Fruit fly (Drosophila melanogaster) whole organism, embryonic: ENCODE data around the gene Hnf4.

ENCODE experiments used
- Adf1 ChIP-seq: fragments of 200-800 bp; sonication (Bioruptor generic); IDR thresholded peaks from 2 replicates; pipeline ENCODE4 v1.3.6; 2022; ENCODE audit warnings: missing biosample characterization, missing genetic modification characterization
- B-H1 ChIP-seq: fragments of 200-800 bp; sonication (Bioruptor generic); IDR thresholded peaks from 3 replicates; pipeline ENCODE4 v1.3.6; 2022; ENCODE audit warnings: missing biosample characterization, missing genetic modification characterization
- CG10321 ChIP-seq: fragments of 200-800 bp; sonication (Bioruptor generic); IDR thresholded peaks from 2 replicates; pipeline ENCODE4 v1.3.6; 2022; ENCODE audit warnings: missing biosample characterization, missing genetic modification characterization
- CG11093 ChIP-seq: fragments of 200-800 bp; sonication (Bioruptor generic); IDR thresholded peaks from 3 replicates; pipeline ENCODE4 v1.3.6; 2022; ENCODE audit warnings: missing biosample characterization, missing genetic modification characterization
- CG11560 ChIP-seq: fragments of 200-800 bp; sonication (Bioruptor generic); IDR thresholded peaks from 3 replicates; pipeline ENCODE4 v1.3.6; 2022; ENCODE audit warnings: missing biosample characterization, missing genetic modification characterization
- CG11696 ChIP-seq: fragments of 200-800 bp; sonication (Bioruptor generic); IDR thresholded peaks from 2 replicates; pipeline ENCODE4 v1.3.6; 2022; ENCODE audit warnings: missing biosample characterization, missing genetic modification characterization
- CG11723 ChIP-seq: fragments of 200-800 bp; sonication (Bioruptor generic); optimal IDR thresholded peaks from 2 replicates; lab custom pipeline; 2017; ENCODE audit warnings: missing biosample characterization, mild to moderate bottlenecking, missing genetic modification characterization
- CG12391 ChIP-seq: fragments of 200-800 bp; sonication (Bioruptor generic); optimal IDR thresholded peaks from 3 replicates; lab custom pipeline; 2018; ENCODE audit warnings: missing biosample characterization, mild to moderate bottlenecking, missing genetic modification characterization, moderate library complexity
- CG15269 ChIP-seq: fragments of 200-800 bp; sonication (Bioruptor generic); optimal IDR thresholded peaks from 2 replicates; lab custom pipeline; 2018; ENCODE audit warnings: missing biosample characterization, mild to moderate bottlenecking, missing genetic modification characterization, moderate library complexity
- CG15479 ChIP-seq: fragments of 200-800 bp; sonication (Bioruptor generic); optimal IDR thresholded peaks from 3 replicates; lab custom pipeline; 2019; ENCODE audit warnings: missing biosample characterization, mild to moderate bottlenecking, missing genetic modification characterization, moderate library complexity
- CG1602 ChIP-seq: fragments of 200-800 bp; sonication (Bioruptor generic); optimal IDR thresholded peaks from 3 replicates; lab custom pipeline; 2016; ENCODE audit warnings: missing biosample characterization, missing genetic modification characterization
- CG17802 ChIP-seq: fragments of 200-800 bp; sonication (Bioruptor generic); optimal IDR thresholded peaks from 2 replicates; lab custom pipeline; 2018; ENCODE audit warnings: missing biosample characterization, mild to moderate bottlenecking, missing genetic modification characterization, moderate library complexity
- CG18476 ChIP-seq: fragments of 200-800 bp; sonication (Bioruptor generic); optimal IDR thresholded peaks from 2 replicates; lab custom pipeline; 2016; ENCODE audit warnings: missing biosample characterization, mild to moderate bottlenecking, missing genetic modification characterization
- CG18599 ChIP-seq: fragments of 200-800 bp; sonication (Bioruptor generic); optimal IDR thresholded peaks from 3 replicates; lab custom pipeline; 2017; ENCODE audit warnings: missing biosample characterization, missing genetic modification characterization, mild to moderate bottlenecking, moderate library complexity, missing genetic modification reagents
- CG2199 ChIP-seq: fragments of 200-800 bp; sonication (Bioruptor generic); IDR thresholded peaks from 3 replicates; pipeline ENCODE4 v1.3.6; 2022; ENCODE audit warnings: missing biosample characterization, missing genetic modification characterization
- CG2678 ChIP-seq: fragments of 200-800 bp; sonication (Bioruptor generic); optimal IDR thresholded peaks from 3 replicates; lab custom pipeline; 2019; ENCODE audit warnings: missing biosample characterization, mild to moderate bottlenecking, missing genetic modification characterization, moderate library complexity
- CG30403 ChIP-seq: fragments of 200-800 bp; sonication (Bioruptor generic); optimal IDR thresholded peaks from 3 replicates; lab custom pipeline; 2016; ENCODE audit warnings: missing biosample characterization, missing genetic modification characterization
- CG34376 ChIP-seq: fragments of 200-800 bp; sonication (Bioruptor generic); optimal IDR thresholded peaks from 2 replicates; lab custom pipeline; 2018; ENCODE audit warnings: missing biosample characterization, mild to moderate bottlenecking, missing genetic modification characterization
- CG7372 ChIP-seq: fragments of 200-800 bp; sonication (Bioruptor generic); IDR thresholded peaks from 2 replicates; pipeline ENCODE4 v1.3.6; 2022; ENCODE audit warnings: missing biosample characterization, missing genetic modification characterization
- CG9817 ChIP-seq: fragments of 200-800 bp; sonication (Bioruptor generic); optimal IDR thresholded peaks from 2 replicates; lab custom pipeline; 2018; ENCODE audit warnings: missing biosample characterization, mild to moderate bottlenecking, missing genetic modification characterization, moderate library complexity
- CkIIα-i1 ChIP-seq: fragments of 200-800 bp; sonication (Bioruptor generic); IDR thresholded peaks from 2 replicates; pipeline ENCODE4 v1.3.6; 2022; ENCODE audit warnings: missing biosample characterization, missing genetic modification characterization
- D ChIP-seq, 2 experiments: fragments of 200-800 bp in 1 of 2; fragments of >200 bp in 1 of 2; sonication (Bioruptor generic) in 1 of 2; optimal IDR thresholded peaks; 2 replicates in 1 of 2; 3 replicates in 1 of 2; lab custom pipeline; 2017; ENCODE audit warnings: mild to moderate bottlenecking in 1 of 2, missing biosample characterization in 1 of 2, missing genetic modification characterization in 1 of 2, missing genetic modification reagents in 1 of 2
- Hmr ChIP-seq: fragments of 200-800 bp; sonication (Bioruptor generic); optimal IDR thresholded peaks from 3 replicates; lab custom pipeline; 2017; ENCODE audit warnings: mild to moderate bottlenecking, missing biosample characterization, missing genetic modification reagents, missing genetic modification characterization
- Lim3 ChIP-seq: fragments of 200-800 bp; sonication (Bioruptor generic); IDR thresholded peaks from 2 replicates; pipeline ENCODE4 v1.3.6; 2022; ENCODE audit warnings: missing biosample characterization, missing genetic modification characterization
- Mes4 ChIP-seq: fragments of 200-800 bp; sonication (Bioruptor generic); optimal IDR thresholded peaks from 2 replicates; lab custom pipeline; 2016; ENCODE audit warnings: missing biosample characterization, missing genetic modification characterization
- NK7.1 ChIP-seq: fragments of 200-800 bp; sonication (Bioruptor generic); optimal IDR thresholded peaks from 3 replicates; lab custom pipeline; 2016; ENCODE audit warnings: missing biosample characterization, missing genetic modification characterization
- Rfx ChIP-seq: fragments of 200-800 bp; sonication (Bioruptor generic); IDR thresholded peaks from 2 replicates; pipeline ENCODE4 v1.3.6; 2022; ENCODE audit warnings: missing biosample characterization, missing genetic modification characterization
- Taf1 ChIP-seq: fragments of 200-800 bp; sonication (Bioruptor generic); IDR thresholded peaks from 2 replicates; pipeline ENCODE4 v1.3.6; 2022; ENCODE audit warnings: missing biosample characterization, missing genetic modification characterization
- Xrp1 ChIP-seq: fragments of 200-800 bp; sonication (Bioruptor generic); IDR thresholded peaks from 2 replicates; pipeline ENCODE4 v1.3.6; 2022; ENCODE audit warnings: missing biosample characterization, missing genetic modification characterization
- abd-A ChIP-seq: fragments of 200-800 bp; sonication (Bioruptor generic); optimal IDR thresholded peaks from 3 replicates; lab custom pipeline; 2019; ENCODE audit warnings: missing biosample characterization, mild to moderate bottlenecking, missing genetic modification characterization, moderate library complexity
- aop ChIP-seq: fragments of 200-800 bp; sonication (Bioruptor generic); IDR thresholded peaks from 2 replicates; pipeline ENCODE4 v1.3.6; 2022; ENCODE audit warnings: missing biosample characterization, missing genetic modification characterization
- ara ChIP-seq: fragments of 200-800 bp; sonication (Bioruptor generic); IDR thresholded peaks from 2 replicates; pipeline ENCODE4 v1.3.6; 2022; ENCODE audit warnings: missing biosample characterization, missing genetic modification characterization
- bigmax ChIP-seq: fragments of 200-800 bp; sonication (Bioruptor generic); optimal IDR thresholded peaks from 2 replicates; lab custom pipeline; 2018; ENCODE audit warnings: missing biosample characterization, mild to moderate bottlenecking, missing genetic modification characterization
- da ChIP-seq: fragments of 200-800 bp; sonication (Bioruptor generic); optimal IDR thresholded peaks from 2 replicates; lab custom pipeline; 2016; ENCODE audit warnings: missing biosample characterization, missing genetic modification characterization
- inv ChIP-seq: fragments of 200-800 bp; sonication (Bioruptor generic); IDR thresholded peaks from 2 replicates; pipeline ENCODE4 v1.3.6; 2022; ENCODE audit warnings: missing biosample characterization, missing genetic modification characterization; ENCODE audit not compliant: partially characterized antibody
- jumu ChIP-seq: fragments of 200-800 bp; sonication (Bioruptor generic); optimal IDR thresholded peaks from 3 replicates; lab custom pipeline; 2016; ENCODE audit warnings: missing biosample characterization, missing genetic modification characterization
- lab ChIP-seq: fragments of 200-800 bp; sonication (Bioruptor generic); optimal IDR thresholded peaks from 3 replicates; lab custom pipeline; 2017; ENCODE audit warnings: missing biosample characterization, missing genetic modification characterization, mild to moderate bottlenecking, moderate library complexity, missing genetic modification reagents
- lilli ChIP-seq: fragments of 200-800 bp; sonication (Bioruptor generic); optimal IDR thresholded peaks from 3 replicates; lab custom pipeline; 2016; ENCODE audit warnings: missing biosample characterization, missing genetic modification characterization
- odd ChIP-seq: fragments of 200-800 bp; sonication (Bioruptor generic); optimal IDR thresholded peaks from 2 replicates; lab custom pipeline; 2017; ENCODE audit warnings: missing biosample characterization, mild to moderate bottlenecking, missing genetic modification characterization
- p53 ChIP-seq: fragments of 200-800 bp; sonication (Bioruptor generic); optimal IDR thresholded peaks from 2 replicates; lab custom pipeline; 2016; ENCODE audit warnings: missing biosample characterization, missing genetic modification characterization
- pb ChIP-seq: fragments of 200-800 bp; sonication (Bioruptor generic); optimal IDR thresholded peaks from 3 replicates; lab custom pipeline; 2016; ENCODE audit warnings: missing biosample characterization, missing genetic modification characterization
- pho ChIP-seq: fragments of 200-800 bp; sonication (Bioruptor generic); optimal IDR thresholded peaks from 2 replicates; lab custom pipeline; 2016; ENCODE audit warnings: missing biosample characterization, missing genetic modification characterization
- phol ChIP-seq: fragments of 200-800 bp; sonication (Bioruptor generic); optimal IDR thresholded peaks from 3 replicates; lab custom pipeline; 2018; ENCODE audit warnings: missing biosample characterization, mild to moderate bottlenecking, missing genetic modification characterization, moderate library complexity
- row ChIP-seq: fragments of 200-800 bp; sonication (Bioruptor generic); IDR thresholded peaks from 3 replicates; pipeline ENCODE4 v1.3.6; 2022; ENCODE audit warnings: missing biosample characterization, missing genetic modification characterization
- slou ChIP-seq: fragments of 200-800 bp; sonication (Bioruptor generic); optimal IDR thresholded peaks from 3 replicates; lab custom pipeline; 2016; ENCODE audit warnings: missing biosample characterization, missing genetic modification characterization
- sob ChIP-seq: fragments of 200-800 bp; sonication (Bioruptor generic); IDR thresholded peaks from 2 replicates; pipeline ENCODE4 v1.3.6; 2022; ENCODE audit warnings: missing biosample characterization, missing genetic modification characterization
- tio ChIP-seq: fragments of 200-800 bp; sonication (Bioruptor generic); optimal IDR thresholded peaks from 2 replicates; lab custom pipeline; 2017; ENCODE audit warnings: missing biosample characterization, missing genetic modification characterization, inconsistent platforms
- tna ChIP-seq: fragments of 200-800 bp; sonication (Bioruptor generic); IDR thresholded peaks from 2 replicates; pipeline ENCODE4 v1.3.6; 2022; ENCODE audit warnings: missing biosample characterization, missing genetic modification characterization; ENCODE audit not compliant: partially characterized antibody
- unc-4 ChIP-seq: fragments of 200-800 bp; sonication (Bioruptor generic); IDR thresholded peaks from 2 replicates; pipeline ENCODE4 v1.3.6; 2022; ENCODE audit warnings: missing biosample characterization, missing genetic modification characterization; ENCODE audit not compliant: partially characterized antibody
- zen ChIP-seq: fragments of 200-800 bp; sonication (Bioruptor generic); optimal IDR thresholded peaks from 3 replicates; lab custom pipeline; 2018; ENCODE audit warnings: missing biosample characterization, mild to moderate bottlenecking, missing genetic modification characterization, moderate library complexity
- zen2 ChIP-seq: fragments of 200-800 bp; sonication (Bioruptor generic); IDR thresholded peaks from 3 replicates; pipeline ENCODE4 v1.3.6; 2022; ENCODE audit warnings: missing biosample characterization, missing genetic modification characterization; ENCODE audit not compliant: partially characterized antibody

Hnf4 gene

DNA sequence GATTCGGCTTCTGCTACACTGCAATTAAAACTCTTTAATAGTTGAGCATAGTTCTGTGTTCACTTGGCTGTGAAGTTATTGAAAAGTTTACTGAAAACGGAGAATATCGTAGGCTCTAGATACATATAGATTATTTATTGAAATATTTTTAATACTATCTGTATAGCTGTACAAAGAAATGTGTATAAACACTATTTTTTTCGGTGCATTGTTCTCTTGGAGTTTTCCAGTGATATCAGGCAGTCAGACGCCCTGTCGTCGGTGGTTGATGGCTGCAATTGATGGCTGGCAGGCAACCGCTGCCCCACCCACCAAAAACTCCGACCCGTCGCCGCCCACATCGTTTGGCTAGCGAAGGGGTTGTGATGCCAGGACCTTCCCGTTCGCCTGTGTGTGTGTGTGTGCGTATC, 36.9 kb upstream of the Hnf4 start (continued):
- TF ChIP-seq CG9817 (tag; lab: Kevin White, UChicago) (peak; percentile 13), CG11723 (no peak), D (optimal IDR thresholded peaks at IDR 0.05; lab: Kevin White, UChicago) (no peak), D (GFP tag; optimal IDR thresholded peaks at IDR 0.05; lab: Kevin White, UChicago) (peak; percentile 49), CkIIα-i1 (GFP tag; lab: Robert Waterston, UW) (no peak), abd-A (tag; lab: Kevin White, UChicago) (no peak), CG12391 (peak; percentile 63), pho (no peak), CG18599 (peak; percentile 56), CG17802 (tag; lab: Kevin White, UChicago) (no peak), CG10321 (GFP tag; lab: Robert Waterston, UW) (no peak), Taf1 (GFP tag; lab: Robert Waterston, UW) (no peak), tio (GFP tag; lab: Kevin White, UChicago) (no peak), zen (tag; lab: Kevin White, UChicago) (no peak), CG1602 (GFP tag; lab: Kevin White, UChicago) (peak; percentile 6), lab (GFP tag; lab: Kevin White, UChicago) (peak; percentile 49), lilli (GFP tag; lab: Kevin White, UChicago) (no peak), Lim3 (GFP tag; lab: Robert Waterston, UW) (no peak), Rfx (GFP tag; lab: Robert Waterston, UW) (no peak), inv (GFP tag; lab: Robert Waterston, UW) (no peak), CG18476 (GFP tag; lab: Kevin White, UChicago) (peak; percentile 29), CG15269 (peak; percentile 31), da (GFP tag; lab: Kevin White, UChicago) (no peak), CG2199 (GFP tag; lab: Robert Waterston, UW) (no peak), aop (GFP tag; lab: Robert Waterston, UW) (no peak), CG15479 (GFP tag; lab: Kevin White, UChicago) (no peak), unc-4 (no peak), CG11560 (tag; lab: Robert Waterston, UW) (no peak), NK7.1 (GFP tag; lab: Kevin White, UChicago) (no peak), Adf1 (GFP tag; lab: Robert Waterston, UW) (no peak), tna (GFP tag; lab: Robert Waterston, UW) (no peak), zen2 (GFP tag; lab: Robert Waterston, UW) (no peak), Mes4 (GFP tag; lab: Kevin White, UChicago) (no peak), CG30403 (GFP tag; lab: Kevin White, UChicago) (peak; percentile 5), CG2678 (tag; lab: Kevin White, UChicago) (peak; percentile 56), p53 (GFP tag; lab: Kevin White, UChicago) (no peak), CG7372 (GFP tag; lab: Robert Waterston, UW) (no peak), odd (no peak), B-H1 (GFP tag; lab: Robert Waterston, UW) (no peak), jumu (no peak), pb (GFP tag; lab: Kevin White, UChicago) (no peak), ara (GFP tag; lab: Robert Waterston, UW) (peak; percentile 20; the same call in 1 of the 2 replicates), bigmax (GFP tag; lab: Kevin White, UChicago) (no peak), sob (GFP tag; lab: Robert Waterston, UW) (no peak; the same call in 1 of the 2 replicates), slou (GFP tag; lab: Kevin White, UChicago) (peak; percentile 34), CG11696 (GFP tag; lab: Robert Waterston, UW) (no peak), phol (tag; lab: Kevin White, UChicago) (peak; percentile 29), row (GFP tag; lab: Robert Waterston, UW) (peak; percentile 69), CG34376 (GFP tag; lab: Kevin White, UChicago) (no peak), Hmr (GFP tag; lab: Kevin White, UChicago) (peak; percentile 35), CG11093 (no peak), Xrp1 (GFP tag; lab: Robert Waterston, UW) (peak; percentile 70; the same call in 1 of the 2 replicates)
